Fruit fly (Drosophila melanogaster): ENCODE measurements around the gene Uxs.

- TF ChIP-seq h (optimal IDR thresholded peaks at IDR 0.05) (no peak), insv (optimal IDR thresholded peaks at IDR 0.05) (no peak), ttk (optimal IDR thresholded peaks at IDR 0.05) (no peak), Sin3A (optimal IDR thresholded peaks at IDR 0.05) (no peak), psq (optimal IDR thresholded peaks at IDR 0.05) (no peak), Myc (optimal IDR thresholded peaks at IDR 0.05) (no peak)
These were observed 12.3 kb downstream of the Uxs start, which contains the start of gene CG7387 for dm6 chr3L:8193016-8193415.

Measured in Kc167 (cell line).